Fruit fly (Drosophila melanogaster): ENCODE results near the gene Pk34A.

DNA sequence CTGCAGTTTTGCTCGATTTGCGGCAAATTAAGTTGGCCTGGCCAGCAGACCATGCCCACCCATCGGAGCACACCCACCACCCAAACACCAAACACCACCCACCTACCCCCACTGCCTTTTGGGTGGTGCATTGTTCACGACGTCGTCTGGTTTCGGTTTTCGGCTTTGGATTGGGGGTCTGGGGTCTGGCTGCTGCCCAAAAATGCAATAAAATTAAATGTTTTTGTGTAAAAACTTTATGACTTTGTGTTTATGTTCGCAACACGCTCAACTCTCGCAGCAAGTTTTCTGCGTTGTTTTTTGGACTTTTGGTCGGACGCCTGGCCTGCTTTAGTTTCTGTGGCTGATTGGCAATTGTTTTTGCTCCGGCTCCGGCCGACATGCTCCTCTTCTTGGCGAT, 41.9 kb upstream of the Pk34A start:
- no peak for TF ChIP-seq psq (optimal IDR thresholded peaks at IDR 0.05)
- no peak for TF ChIP-seq pan (optimal IDR thresholded peaks at IDR 0.05)
- TF ChIP-seq Dll (optimal IDR thresholded peaks at IDR 0.05): no peak
- no peak for TF ChIP-seq CG8478 (optimal IDR thresholded peaks at IDR 0.05)

All from whole organism.